Fruit fly (Drosophila melanogaster): ENCODE results near the gene Fer1HCH.

DNA sequence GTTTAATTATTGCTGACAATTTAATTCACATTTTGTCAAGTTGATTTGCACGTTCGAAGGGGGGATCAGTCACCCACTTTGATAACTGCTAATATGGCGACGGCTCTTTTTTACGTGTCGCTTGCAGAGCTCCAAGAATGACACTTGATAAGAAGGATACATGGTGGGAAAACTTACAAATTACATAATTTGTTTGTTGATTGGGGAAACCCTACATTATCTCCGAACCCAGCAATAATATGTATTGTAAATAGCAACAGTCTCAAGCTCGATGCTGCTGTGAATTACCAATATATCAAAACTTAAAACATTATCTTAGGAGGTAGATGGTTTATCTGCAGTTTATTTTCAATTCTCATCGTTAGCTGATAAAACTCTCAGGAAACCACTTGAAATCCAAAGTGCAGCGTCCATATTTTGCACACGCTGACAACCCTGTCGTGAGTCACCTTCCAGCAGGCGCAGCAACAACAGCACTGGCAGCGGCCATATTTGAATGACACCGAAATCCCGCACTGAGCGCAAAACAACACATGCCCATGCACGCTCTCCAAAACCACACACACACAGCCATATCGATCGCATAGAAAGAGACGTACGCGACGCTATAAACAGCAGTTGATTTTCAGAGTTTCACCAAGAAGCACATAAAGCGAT lies 365 bp upstream of the Fer1HCH start:
- TF ChIP-seq Gsc (GFP tag; IDR thresholded peaks at IDR 0.05) = peak; percentile 82
- peak; percentile 77 for TF ChIP-seq psq (GFP tag; optimal IDR thresholded peaks at IDR 0.05)
- peak; percentile 97 for TF ChIP-seq CG2120 (GFP tag; optimal IDR thresholded peaks at IDR 0.05)
- peak; percentile 96 for TF ChIP-seq zfh2 (GFP tag; optimal IDR thresholded peaks at IDR 0.05)
